Fruit fly (Drosophila melanogaster): ENCODE measurements around the gene Prp39.

Prp39 gene

dm6 chr3R:28857287-28858024 is 45.6 kb downstream of the Prp39 start:
- TF ChIP-seq br (GFP tag; optimal IDR thresholded peaks at IDR 0.05) (peak; percentile 10), HLH106 (tag; optimal IDR thresholded peaks at IDR 0.05) (peak; percentile 8), foxo (GFP tag; optimal IDR thresholded peaks at IDR 0.05) (peak in 1 of 2 experiments; percentile 31), fru (GFP tag; optimal IDR thresholded peaks at IDR 0.05) (peak; percentile 25), Dif (GFP tag; optimal IDR thresholded peaks at IDR 0.05; ENCODE audit: partially characterized antibody) (no peak), Mio (GFP tag; optimal IDR thresholded peaks at IDR 0.05) (no peak), dsf (GFP tag; optimal IDR thresholded peaks at IDR 0.05; ENCODE audit: borderline replicate concordance) (no peak), Rel (GFP tag; optimal IDR thresholded peaks at IDR 0.05) (no peak), Rel (tag; optimal IDR thresholded peaks at IDR 0.05) (no peak), dmrt93B (GFP tag; optimal IDR thresholded peaks at IDR 0.05) (no peak), tai (GFP tag; optimal IDR thresholded peaks at IDR 0.05) (no peak), h (GFP tag; optimal IDR thresholded peaks at IDR 0.05) (peak; percentile 0), Hnf4 (GFP tag; optimal IDR thresholded peaks at IDR 0.05) (peak; percentile 4), woc (GFP tag; optimal IDR thresholded peaks at IDR 0.05) (no peak), CG9705 (GFP tag; optimal IDR thresholded peaks at IDR 0.05) (no peak), rgr (GFP tag; optimal IDR thresholded peaks at IDR 0.05) (peak; percentile 7)

dm6 chr3R:28858241-28858647 is 46.3 kb downstream of the Prp39 start:
- TF ChIP-seq Dfd (GFP tag; optimal IDR thresholded peaks at IDR 0.05), result no peak
- peak; percentile 4 for TF ChIP-seq Dif (GFP tag; optimal IDR thresholded peaks at IDR 0.05; ENCODE audit: partially characterized antibody)
- peak; percentile 6 for TF ChIP-seq CG9705 (GFP tag; optimal IDR thresholded peaks at IDR 0.05)
- TF ChIP-seq foxo (GFP tag; optimal IDR thresholded peaks at IDR 0.05), result no peak
- no peak for TF ChIP-seq Myc (optimal IDR thresholded peaks at IDR 0.05)
- TF ChIP-seq Sp1 (GFP tag; optimal IDR thresholded peaks at IDR 0.05), result peak; percentile 80
- TF ChIP-seq Hr83 (GFP tag; optimal IDR thresholded peaks at IDR 0.05; ENCODE audit: poor library complexity, severe bottlenecking), result peak; percentile 41
- no peak for TF ChIP-seq lola (GFP tag; optimal IDR thresholded peaks at IDR 0.05)
- TF ChIP-seq psq (GFP tag; optimal IDR thresholded peaks at IDR 0.05), result peak; percentile 22
- TF ChIP-seq jim (GFP tag; optimal IDR thresholded peaks at IDR 0.05), result no peak
- TF ChIP-seq pan (optimal IDR thresholded peaks at IDR 0.05), result no peak
- TF ChIP-seq brk (GFP tag; optimal IDR thresholded peaks at IDR 0.05), result peak; percentile 1
- TF ChIP-seq CrebA (GFP tag; optimal IDR thresholded peaks at IDR 0.05; ENCODE audit: borderline replicate concordance), result peak; percentile 70
- no peak for TF ChIP-seq br (GFP tag; optimal IDR thresholded peaks at IDR 0.05)
- no peak for TF ChIP-seq sage (GFP tag; optimal IDR thresholded peaks at IDR 0.05)
- peak; percentile 25 for TF ChIP-seq h (GFP tag; optimal IDR thresholded peaks at IDR 0.05)
- no peak for TF ChIP-seq ey (GFP tag; optimal IDR thresholded peaks at IDR 0.05)
- peak; percentile 81 for TF ChIP-seq Rel (GFP tag; optimal IDR thresholded peaks at IDR 0.05)
- TF ChIP-seq Rel (tag; optimal IDR thresholded peaks at IDR 0.05), result peak; percentile 21

- no peak for TF ChIP-seq HLH106 (tag; optimal IDR thresholded peaks at IDR 0.05)
- peak; percentile 41 for TF ChIP-seq psq (GFP tag; optimal IDR thresholded peaks at IDR 0.05)
- peak; percentile 79 for TF ChIP-seq Dif (GFP tag; optimal IDR thresholded peaks at IDR 0.05; ENCODE audit: partially characterized antibody)
- TF ChIP-seq br (GFP tag; optimal IDR thresholded peaks at IDR 0.05), result peak; percentile 28
- peak; percentile 3 for TF ChIP-seq fru (GFP tag; optimal IDR thresholded peaks at IDR 0.05)
- no peak for TF ChIP-seq Rel (GFP tag; optimal IDR thresholded peaks at IDR 0.05)
- TF ChIP-seq Rel (tag; optimal IDR thresholded peaks at IDR 0.05), result peak; percentile 67
- TF ChIP-seq h (GFP tag; optimal IDR thresholded peaks at IDR 0.05), result peak; percentile 34
- TF ChIP-seq foxo (GFP tag; optimal IDR thresholded peaks at IDR 0.05), result peak in 1 of 2 experiments; percentile 25
- TF ChIP-seq Sp1 (GFP tag; optimal IDR thresholded peaks at IDR 0.05), result peak; percentile 8
- no peak for TF ChIP-seq Mio (GFP tag; optimal IDR thresholded peaks at IDR 0.05)
- TF ChIP-seq usp (GFP tag; optimal IDR thresholded peaks at IDR 0.05), result no peak
- peak; percentile 14 for TF ChIP-seq OdsH (GFP tag; optimal IDR thresholded peaks at IDR 0.05)
- TF ChIP-seq dl (GFP tag; optimal IDR thresholded peaks at IDR 0.05; ENCODE audit: insufficient read depth in 1 of 2, partially characterized antibody in 2 of 2), result peak; percentile 74 to 87
- peak; percentile 87 for TF ChIP-seq Vsx2 (GFP tag; optimal IDR thresholded peaks at IDR 0.05; ENCODE audit: partially characterized antibody)
- TF ChIP-seq CrebA (GFP tag; optimal IDR thresholded peaks at IDR 0.05; ENCODE audit: borderline replicate concordance), result peak; percentile 42
- TF ChIP-seq Hr83 (GFP tag; optimal IDR thresholded peaks at IDR 0.05; ENCODE audit: poor library complexity, severe bottlenecking), result peak; percentile 87
- TF ChIP-seq Hnf4 (GFP tag; optimal IDR thresholded peaks at IDR 0.05), result peak; percentile 28
- TF ChIP-seq CG9705 (GFP tag; optimal IDR thresholded peaks at IDR 0.05), result no peak
Measured at dm6 chr3R:28859058-28859526, 47.2 kb downstream of the Prp39 start, which contains the start of gene Inx3. Inx3 (minus strand) TSS chr3R:28859497.

All from whole organism, wandering third instar larva.